Worm (Caenorhabditis elegans) whole organism, early embryonic: ENCODE results near the gene F23F1.6.

Experiments used
- B0310.2 ChIP-seq: sonication (generic microtip); optimal IDR thresholded peaks from 2 replicates; lab custom pipeline; 2016; ENCODE audit warnings: mild to moderate bottlenecking, missing genetic modification characterization, missing compliant biosample characterization
- F13C5.2 ChIP-seq: sonication (generic microtip); optimal IDR thresholded peaks from 2 replicates; lab custom pipeline; 2017; ENCODE audit warnings: mild to moderate bottlenecking, missing genetic modification characterization, inconsistent platforms, missing compliant biosample characterization
- aly-1 ChIP-seq: sonication (generic microtip); optimal IDR thresholded peaks from 2 replicates; lab custom pipeline; 2016; ENCODE audit warnings: missing genetic modification characterization, missing compliant biosample characterization
- ama-1 ChIP-seq: fragments of 150-350 bp; optimal IDR thresholded peaks from 2 replicates; lab custom pipeline; 2014
- ceh-13 ChIP-seq: fragments of 200-800 bp; sonication (Bioruptor generic); optimal IDR thresholded peaks from 2 replicates; lab custom pipeline; 2018; ENCODE audit warnings: mild to moderate bottlenecking, missing genetic modification characterization, missing compliant biosample characterization
- ceh-36 ChIP-seq: sonication (generic microtip); optimal IDR thresholded peaks from 2 replicates; lab custom pipeline; 2016; ENCODE audit warnings: missing genetic modification characterization, inconsistent platforms, missing compliant biosample characterization
- ets-7 ChIP-seq: sonication (generic microtip); optimal IDR thresholded peaks from 2 replicates; lab custom pipeline; 2016; ENCODE audit warnings: missing genotype, missing genetic modification characterization, missing compliant biosample characterization
- flt-1 ChIP-seq: fragments of 200-800 bp; sonication (Bioruptor generic); IDR thresholded peaks from 2 replicates; pipeline ENCODE4 v1.3.6; 2022; ENCODE audit warnings: missing genetic modification characterization, missing compliant biosample characterization
- hmbx-1 ChIP-seq: sonication (generic microtip); optimal IDR thresholded peaks from 2 replicates; lab custom pipeline; 2016; ENCODE audit warnings: mild to moderate bottlenecking, missing genetic modification characterization, missing compliant biosample characterization
- hmg-4 ChIP-seq: fragments of 200-800 bp; sonication (Bioruptor generic); optimal IDR thresholded peaks from 2 replicates; lab custom pipeline; 2018; ENCODE audit warnings: mild to moderate bottlenecking, missing genetic modification characterization, missing compliant biosample characterization
- hnd-1 ChIP-seq: sonication (generic microtip); optimal IDR thresholded peaks from 2 replicates; lab custom pipeline; 2016; ENCODE audit warnings: missing genetic modification characterization, missing compliant biosample characterization
- pes-1 ChIP-seq: fragments of 200-800 bp; sonication (Bioruptor generic); IDR thresholded peaks from 2 replicates; pipeline ENCODE4 v1.3.6; 2022; ENCODE audit warnings: missing genetic modification reagents, missing genetic modification characterization, missing compliant biosample characterization
- scrt-1 ChIP-seq: fragments of 200-800 bp; sonication (Bioruptor generic); IDR thresholded peaks from 2 replicates; pipeline ENCODE4 v1.3.6; 2022; ENCODE audit warnings: missing genetic modification characterization, missing compliant biosample characterization
- sea-1 ChIP-seq: fragments of 200-800 bp; sonication (Bioruptor generic); conservative IDR thresholded peaks from 2 replicates; pipeline ENCODE4 v1.3.6; 2022; ENCODE audit warnings: missing genetic modification characterization, missing compliant biosample characterization
- tbx-11 ChIP-seq: fragments of 200-800 bp; sonication (Bioruptor generic); IDR thresholded peaks from 2 replicates; pipeline ENCODE4 v1.3.6; 2022; ENCODE audit warnings: missing genetic modification characterization, missing compliant biosample characterization
- tbx-37 ChIP-seq: fragments of 200-800 bp; sonication (Bioruptor generic); conservative IDR thresholded peaks from 2 replicates; pipeline ENCODE4 v1.3.6; 2022; ENCODE audit warnings: missing genetic modification reagents, missing genetic modification characterization, missing compliant biosample characterization
- tra-4 ChIP-seq: sonication (generic microtip); optimal IDR thresholded peaks from 2 replicates; lab custom pipeline; 2017; ENCODE audit warnings: missing genetic modification characterization, missing compliant biosample characterization

F23F1.6 gene

DNA sequence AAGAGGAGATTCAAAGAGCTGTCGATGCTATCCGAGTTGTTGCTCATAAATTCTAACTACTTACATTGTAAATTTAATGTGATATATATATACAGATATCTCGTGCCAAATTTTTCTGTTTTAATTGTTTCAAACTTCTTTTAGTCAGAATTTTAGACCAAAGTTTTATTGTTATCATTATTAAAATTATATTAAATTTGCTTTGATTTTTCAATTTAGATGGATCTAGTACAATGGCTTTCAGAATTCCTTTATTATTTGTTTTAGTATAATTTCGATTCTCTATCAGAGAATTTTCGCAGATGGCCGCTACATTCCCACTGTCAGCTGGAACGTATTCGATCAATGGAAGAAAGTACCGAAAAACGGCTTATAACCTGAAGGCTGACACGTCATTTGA lies 20.3 kb upstream of the F23F1.6 start, which contains the start of gene ascc-1:
Gene ascc-1, plus strand, starts transcription at position 301 of the 400 bp plus-strand sequence.
- no peak for TF ChIP-seq ets-7
- no peak for TF ChIP-seq F13C5.2 (tag; lab: Kevin White, UChicago)
- no peak for TF ChIP-seq ceh-13 (GFP tag; lab: Kevin White, UChicago)

- no peak for TF ChIP-seq scrt-1
Observed at ce11 chrII:55204-55603, 18.1 kb upstream of the F23F1.6 start, which contains the start of gene tre-5. TSS of gene tre-5 (minus strand) at chrII:55304.

- TF ChIP-seq tbx-37 (no peak), F13C5.2 (tag; lab: Kevin White, UChicago) (no peak), ceh-13 (GFP tag; lab: Kevin White, UChicago) (no peak), aly-1 (tag; lab: Kevin White, UChicago) (no peak), hmg-4 (GFP tag; lab: Kevin White, UChicago) (no peak), ets-7 (no peak), sea-1 (GFP tag; lab: Robert Waterston, UW) (no peak), hnd-1 (no peak), pes-1 (GFP tag; lab: Robert Waterston, UW) (no peak), hmbx-1 (tag; lab: Kevin White, UChicago) (no peak)
Observed at ce11 chrII:51352-51751, 14.2 kb upstream of the F23F1.6 start, which contains the start of gene sptl-1. TSS of gene sptl-1 (plus strand) at chrII:51652.

DNA sequence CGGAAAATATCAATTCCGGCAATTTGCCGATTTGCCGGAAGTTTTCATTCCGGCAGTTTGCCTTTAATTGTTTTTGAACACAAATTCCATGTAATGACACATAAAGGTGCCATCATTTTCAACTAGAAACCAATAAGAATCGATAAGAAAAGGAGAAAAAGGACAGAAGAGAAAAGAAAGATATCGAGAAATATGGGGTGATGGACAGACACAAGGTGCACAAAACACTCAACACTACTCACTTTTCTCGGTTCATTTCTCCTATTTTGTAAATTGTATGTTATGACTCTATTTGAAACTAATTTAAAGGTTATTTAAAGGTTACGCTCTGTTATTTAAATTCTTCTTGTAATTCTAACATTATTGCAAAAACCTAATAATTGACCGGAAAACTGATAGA lies 13.7 kb upstream of the F23F1.6 start:
- TF ChIP-seq hmbx-1 (tag; lab: Kevin White, UChicago) (peak; percentile 37), F13C5.2 (tag; lab: Kevin White, UChicago) (no peak)

- no peak for TF ChIP-seq flt-1
- no peak for TF ChIP-seq ceh-36
- TF ChIP-seq F13C5.2 (tag; lab: Kevin White, UChicago), result no peak
Observed at ce11 chrII:47280-47679, 10.2 kb upstream of the F23F1.6 start, which contains the start of gene C23H3.5. TSS of gene C23H3.5 (plus strand) at chrII:47580.

- TF ChIP-seq tbx-11 (GFP tag; lab: Robert Waterston, UW) (no peak), scrt-1 (no peak), hmbx-1 (tag; lab: Kevin White, UChicago) (no peak), ceh-13 (GFP tag; lab: Kevin White, UChicago) (no peak), ama-1 (lab: Kevin White, UChicago) (no peak), F13C5.2 (tag; lab: Kevin White, UChicago) (no peak), hmg-4 (GFP tag; lab: Kevin White, UChicago) (no peak), ets-7 (no peak), hnd-1 (no peak), tra-4 (tag; lab: Kevin White, UChicago) (no peak), ceh-36 (no peak), flt-1 (no peak)
Observed at ce11 chrII:46116-46515, 9.0 kb upstream of the F23F1.6 start, which contains the start of gene rpt-4. TSS of gene rpt-4 (minus strand) at chrII:46216.

- no peak for TF ChIP-seq pes-1 (GFP tag; lab: Robert Waterston, UW)
- TF ChIP-seq sea-1 (GFP tag; lab: Robert Waterston, UW), result no peak
- no peak for TF ChIP-seq hmg-4 (GFP tag; lab: Kevin White, UChicago)
- TF ChIP-seq ama-1 (lab: Kevin White, UChicago), result no peak
- no peak for TF ChIP-seq hnd-1
- TF ChIP-seq tbx-37, result no peak
- TF ChIP-seq flt-1, result no peak
- TF ChIP-seq F13C5.2 (tag; lab: Kevin White, UChicago), result no peak
Observed at ce11 chrII:44740-45139, 7.6 kb upstream of the F23F1.6 start, which contains the start of gene rpoa-49. TSS of gene rpoa-49 (plus strand) at chrII:45040.

DNA sequence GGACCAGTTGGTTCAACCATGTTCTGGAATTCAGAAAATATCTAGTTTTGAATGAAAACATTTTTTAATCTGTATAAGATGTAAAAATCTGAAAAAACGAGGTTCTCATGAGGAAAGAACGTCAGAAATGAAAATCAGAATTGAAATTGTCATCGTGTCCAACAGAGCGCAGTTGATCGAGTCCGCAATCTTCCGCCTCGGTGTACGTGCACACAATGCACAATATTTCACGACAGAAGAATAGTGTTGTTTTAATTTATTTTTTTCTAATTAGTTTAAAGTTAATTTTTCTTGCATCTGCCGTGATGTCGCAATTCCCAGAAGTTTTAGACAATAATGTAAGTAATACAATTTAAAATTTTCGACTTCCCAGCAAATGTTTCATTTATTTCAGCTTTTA lies 6.5 kb upstream of the F23F1.6 start, which contains the start of gene nfyc-1:
Gene nfyc-1, plus strand, starts transcription at position 268 of the 400 bp plus-strand sequence.
- peak; percentile 54 for TF ChIP-seq F13C5.2 (tag; lab: Kevin White, UChicago)
- no peak for TF ChIP-seq B0310.2 (tag; lab: Kevin White, UChicago)

DNA sequence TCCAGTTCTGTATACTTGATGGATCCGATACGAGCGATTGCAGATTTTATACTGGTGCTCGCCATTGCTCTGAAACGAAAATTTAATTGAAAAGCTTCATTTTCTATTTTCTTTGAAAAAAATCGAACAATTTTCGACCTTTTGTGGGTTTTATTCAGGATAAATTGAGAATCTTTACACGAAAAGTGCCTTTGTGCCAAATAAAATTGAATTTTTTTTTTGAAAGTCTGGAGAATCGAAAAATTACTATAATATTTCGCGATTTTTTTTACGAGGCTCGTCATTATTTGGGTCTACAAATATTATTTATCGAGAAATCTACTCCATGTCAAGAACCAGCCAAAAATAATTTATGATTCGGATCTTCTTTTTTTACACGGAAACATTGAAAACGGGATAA lies 4.8 kb upstream of the F23F1.6 start, which contains the start of gene F23F1.10:
Gene F23F1.10, minus strand, starts transcription at position 69 of the 400 bp plus-strand sequence.
- TF ChIP-seq pes-1 (GFP tag; lab: Robert Waterston, UW), result no peak
- no peak for TF ChIP-seq sea-1 (GFP tag; lab: Robert Waterston, UW)
- TF ChIP-seq scrt-1, result no peak
- TF ChIP-seq tbx-37, result no peak
- no peak for TF ChIP-seq B0310.2 (tag; lab: Kevin White, UChicago)
- TF ChIP-seq flt-1, result no peak
- no peak for TF ChIP-seq ceh-36

DNA sequence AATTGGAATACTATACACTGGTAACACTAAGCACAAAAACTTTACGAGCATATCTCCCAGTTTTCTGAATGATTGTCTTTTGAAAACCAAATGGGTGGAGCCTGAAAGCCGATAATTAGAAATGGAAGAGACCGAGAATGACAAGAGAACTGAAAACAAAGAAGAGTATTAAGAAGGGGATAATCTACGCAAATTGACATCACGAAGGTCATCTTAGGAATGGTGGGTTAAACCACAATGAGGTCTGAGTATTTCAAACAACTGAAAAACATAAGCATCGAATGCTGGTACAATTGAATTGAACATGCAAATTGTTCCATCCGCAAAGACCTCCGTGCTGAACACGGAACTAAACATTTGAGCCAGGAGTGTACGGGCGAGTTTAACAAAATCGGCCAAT lies 2.3 kb upstream of the F23F1.6 start, which contains the start of gene spp-24:
Gene spp-24, minus strand, starts transcription at position 101 of the 400 bp plus-strand sequence.
- TF ChIP-seq hnd-1, result no peak
- TF ChIP-seq ceh-36, result no peak
- no peak for TF ChIP-seq ets-7
- no peak for TF ChIP-seq hmbx-1 (tag; lab: Kevin White, UChicago)
- no peak for TF ChIP-seq aly-1 (tag; lab: Kevin White, UChicago)
- no peak for TF ChIP-seq hmg-4 (GFP tag; lab: Kevin White, UChicago)
- TF ChIP-seq tra-4 (tag; lab: Kevin White, UChicago), result no peak
- TF ChIP-seq B0310.2 (tag; lab: Kevin White, UChicago), result no peak
- TF ChIP-seq sea-1 (GFP tag; lab: Robert Waterston, UW), result no peak
- TF ChIP-seq ceh-13 (GFP tag; lab: Kevin White, UChicago), result no peak
- TF ChIP-seq ama-1 (lab: Kevin White, UChicago), result no peak
- no peak for TF ChIP-seq tbx-37
